Worm (Caenorhabditis elegans) whole organism, L4 larva: ENCODE results near the gene C05E4.15.

Source experiments
- D1046.2 ChIP-seq: fragments of 200-800 bp; sonication (Bioruptor generic); IDR thresholded peaks from 2 replicates; pipeline ENCODE4 v1.3.6; 2022; ENCODE audit warnings: missing genetic modification characterization, missing compliant biosample characterization
- F10B5.3 ChIP-seq: sonication (generic microtip); optimal IDR thresholded peaks from 2 replicates; lab custom pipeline; 2016; ENCODE audit warnings: mild to moderate bottlenecking, missing genetic modification characterization, missing compliant biosample characterization
- F26F4.8 ChIP-seq: fragments of 200-800 bp; sonication (Bioruptor generic); conservative IDR thresholded peaks from 2 replicates; pipeline ENCODE4 v1.3.6; 2022; ENCODE audit warnings: missing genetic modification characterization, missing compliant biosample characterization
- F37D6.2 ChIP-seq: sonication (generic microtip); optimal IDR thresholded peaks from 2 replicates; lab custom pipeline; 2016; ENCODE audit warnings: mild to moderate bottlenecking, missing genetic modification characterization, missing compliant biosample characterization
- F44E2.7 ChIP-seq: fragments of 200-800 bp; sonication (Bioruptor generic); IDR thresholded peaks from 2 replicates; pipeline ENCODE4 v2.1.2; 2022; ENCODE audit warnings: missing genetic modification characterization, missing compliant biosample characterization
- F49E8.2 ChIP-seq: sonication (generic microtip); optimal IDR thresholded peaks from 2 replicates; lab custom pipeline; 2016; ENCODE audit warnings: missing compliant biosample characterization, mild to moderate bottlenecking, missing genetic modification characterization, borderline replicate concordance
- R02D3.7 ChIP-seq: fragments of 150-350 bp; sonication (generic microtip); optimal IDR thresholded peaks from 3 replicates; lab custom pipeline; 2014; ENCODE audit warnings: missing biosample characterization, missing genetic modification characterization
- Y105C5A.15 ChIP-seq: fragments of 200-800 bp; sonication (Bioruptor generic); IDR thresholded peaks from 2 replicates; pipeline ENCODE4 v1.3.6; 2022; ENCODE audit warnings: missing genetic modification characterization, missing compliant biosample characterization
- Y48G9A.11 ChIP-seq: fragments of 200-800 bp; sonication (Bioruptor generic); IDR thresholded peaks from 2 replicates; pipeline ENCODE4 v1.3.6; 2022; ENCODE audit warnings: missing genetic modification reagents, missing genetic modification characterization, missing compliant biosample characterization
- Y5F2A.4 ChIP-seq: fragments of 200-800 bp; sonication (Bioruptor generic); optimal IDR thresholded peaks from 2 replicates; lab custom pipeline; 2018; ENCODE audit warnings: mild to moderate bottlenecking, missing genetic modification characterization, missing compliant biosample characterization
- ama-1 ChIP-seq: fragments of 150-350 bp; optimal IDR thresholded peaks from 2 replicates; lab custom pipeline; 2014; ENCODE audit warnings: inconsistent platforms, mixed read lengths
- arid-1 ChIP-seq: fragments of 200-800 bp; sonication (Bioruptor generic); conservative IDR thresholded peaks from 2 replicates; pipeline ENCODE4 v1.3.6; 2022; ENCODE audit warnings: missing genetic modification reagents, missing genetic modification characterization, missing compliant biosample characterization
- attf-4 ChIP-seq: sonication (generic microtip); optimal IDR thresholded peaks from 3 replicates; lab custom pipeline; 2017; ENCODE audit warnings: missing biosample characterization, missing genetic modification characterization
- ceh-62 ChIP-seq: sonication (generic microtip); optimal IDR thresholded peaks from 2 replicates; lab custom pipeline; 2017; ENCODE audit warnings: missing biosample characterization, missing genetic modification characterization
- ceh-82 ChIP-seq: sonication (generic microtip); optimal IDR thresholded peaks from 2 replicates; lab custom pipeline; 2017; ENCODE audit warnings: missing biosample characterization, missing genetic modification characterization
- ces-1 ChIP-seq: fragments of 150-350 bp; sonication (generic microtip); optimal IDR thresholded peaks from 4 replicates; lab custom pipeline; 2014; ENCODE audit warnings: missing biosample characterization, missing genetic modification reagents, missing genetic modification characterization
- ctbp-1 ChIP-seq: fragments of 200-800 bp; sonication (Bioruptor generic); IDR thresholded peaks from 2 replicates; pipeline ENCODE4 v1.3.6; 2022; ENCODE audit warnings: missing genetic modification reagents, missing genetic modification characterization, missing compliant biosample characterization
- daf-12 ChIP-seq: fragments of 150-350 bp; optimal IDR thresholded peaks from 2 replicates; lab custom pipeline; 2014; ENCODE audit warnings: missing biosample characterization, missing genetic modification reagents, missing genetic modification characterization
- daf-16 ChIP-seq, 3 experiments: sonication (generic microtip); optimal IDR thresholded peaks; 2 replicates each; lab custom pipeline; 2016 to 2017; ENCODE audit warnings: missing genetic modification characterization in 3 of 3, missing genetic modification reagents in 3 of 3, mild to moderate bottlenecking in 2 of 3, missing compliant biosample characterization in 2 of 3, missing biosample characterization in 1 of 3, moderate library complexity in 1 of 3
- daf-19 ChIP-seq: fragments of 200-800 bp; sonication (Bioruptor generic); conservative IDR thresholded peaks from 2 replicates; pipeline ENCODE4 v1.3.6; 2022; ENCODE audit warnings: missing genetic modification characterization, missing compliant biosample characterization
- dmd-6 ChIP-seq: fragments of 200-800 bp; sonication (Bioruptor generic); IDR thresholded peaks from 2 replicates; pipeline ENCODE4 v1.3.6; 2022; ENCODE audit warnings: missing genetic modification reagents, missing genetic modification characterization, missing compliant biosample characterization
- dmd-8 ChIP-seq: fragments of 200-800 bp; sonication (Bioruptor generic); IDR thresholded peaks from 2 replicates; pipeline ENCODE4 v1.3.6; 2022; ENCODE audit warnings: missing genetic modification characterization, missing compliant biosample characterization
- dmd-9 ChIP-seq: fragments of 200-800 bp; sonication (Bioruptor generic); IDR thresholded peaks from 2 replicates; pipeline ENCODE4 v1.3.6; 2022; ENCODE audit warnings: missing genetic modification reagents, missing genetic modification characterization, missing compliant biosample characterization
- duxl-1 ChIP-seq: sonication (generic microtip); optimal IDR thresholded peaks from 2 replicates; lab custom pipeline; 2016; ENCODE audit warnings: mild to moderate bottlenecking, missing genetic modification characterization, moderate library complexity, missing compliant biosample characterization; ENCODE audit not compliant: poor library complexity
- dve-1 ChIP-seq: sonication (generic microtip); optimal IDR thresholded peaks from 2 replicates; lab custom pipeline; 2017; ENCODE audit warnings: antibody characterized with exemption, mild to moderate bottlenecking, missing genetic modification characterization, missing compliant biosample characterization; ENCODE audit not compliant: insufficient read depth
- fos-1 ChIP-seq: fragments of 150-350 bp; optimal IDR thresholded peaks from 2 replicates; lab custom pipeline; 2014; ENCODE audit warnings: missing biosample characterization, missing genetic modification characterization
- hlh-11 ChIP-seq: fragments of 200-800 bp; sonication (Bioruptor generic); optimal IDR thresholded peaks from 2 replicates; lab custom pipeline; 2018; ENCODE audit warnings: mild to moderate bottlenecking, missing genetic modification characterization, missing compliant biosample characterization
- hlh-30 ChIP-seq: sonication (generic microtip); optimal IDR thresholded peaks from 2 replicates; lab custom pipeline; 2017; ENCODE audit warnings: antibody characterized with exemption, mild to moderate bottlenecking, missing genetic modification characterization, missing compliant biosample characterization; ENCODE audit not compliant: insufficient read depth
- hmg-1.1 ChIP-seq: fragments of 200-800 bp; sonication (Bioruptor generic); IDR thresholded peaks from 2 replicates; pipeline ENCODE4 v1.3.6; 2022; ENCODE audit warnings: missing genetic modification reagents, missing genetic modification characterization, missing compliant biosample characterization
- lim-7 ChIP-seq: fragments of 200-800 bp; sonication (Bioruptor generic); IDR thresholded peaks from 2 replicates; pipeline ENCODE4 v1.3.6; 2022; ENCODE audit warnings: missing genetic modification characterization, missing compliant biosample characterization
- lin-15B ChIP-seq: fragments of 150-350 bp; sonication (generic microtip); optimal IDR thresholded peaks from 3 replicates; lab custom pipeline; 2014; ENCODE audit warnings: missing biosample characterization, missing genetic modification characterization
- lin-39 ChIP-seq: fragments of 150-350 bp; optimal IDR thresholded peaks from 2 replicates; lab custom pipeline; 2014; ENCODE audit warnings: missing biosample characterization, missing genetic modification reagents, missing genetic modification characterization
- lir-3 ChIP-seq: sonication (generic microtip); optimal IDR thresholded peaks from 2 replicates; lab custom pipeline; 2016; ENCODE audit warnings: mild to moderate bottlenecking, missing genetic modification characterization, missing compliant biosample characterization
- madf-5 ChIP-seq, 2 experiments: fragments of 200-800 bp; sonication (Bioruptor generic); IDR thresholded peaks; 2 replicates each; pipeline ENCODE4 v1.3.6; 2022; ENCODE audit warnings: missing compliant biosample characterization in 2 of 2, missing genetic modification characterization in 2 of 2
- mdl-1 ChIP-seq, 2 experiments: fragments of 150-350 bp in 1 of 2; sonication (generic microtip) in 1 of 2; optimal IDR thresholded peaks; 2 replicates each; lab custom pipeline; 2014 to 2017; ENCODE audit warnings: missing biosample characterization in 2 of 2, missing genetic modification characterization in 2 of 2
- mxl-2 ChIP-seq: fragments of 200-800 bp; sonication (Bioruptor generic); conservative IDR thresholded peaks from 2 replicates; pipeline ENCODE4 v1.3.6; 2022; ENCODE audit warnings: missing genetic modification reagents, missing genetic modification characterization, missing compliant biosample characterization
- nhr-11 ChIP-seq: fragments of 150-350 bp; optimal IDR thresholded peaks from 2 replicates; lab custom pipeline; 2014; ENCODE audit warnings: missing biosample characterization, missing genetic modification characterization
- nhr-25 ChIP-seq: sonication (generic microtip); optimal IDR thresholded peaks from 2 replicates; lab custom pipeline; 2017; ENCODE audit warnings: missing genetic modification characterization, mild to moderate bottlenecking, missing compliant biosample characterization, antibody characterized with exemption, moderate library complexity, borderline replicate concordance; ENCODE audit not compliant: insufficient read depth
- nhr-42 ChIP-seq: fragments of 200-800 bp; sonication (Bioruptor generic); IDR thresholded peaks from 2 replicates; pipeline ENCODE4 v1.3.6; 2022; ENCODE audit warnings: missing genetic modification characterization, missing compliant biosample characterization
- sdz-12 ChIP-seq: fragments of 200-800 bp; sonication (Bioruptor generic); optimal IDR thresholded peaks from 2 replicates; lab custom pipeline; 2018; ENCODE audit warnings: mild to moderate bottlenecking, missing genetic modification characterization, missing compliant biosample characterization
- set-16 ChIP-seq: fragments of 200-800 bp; sonication (Bioruptor generic); IDR thresholded peaks from 2 replicates; pipeline ENCODE4 v1.3.6; 2022; ENCODE audit warnings: missing genetic modification reagents, missing genetic modification characterization, missing compliant biosample characterization
- snpc-4 ChIP-seq: fragments of 150-350 bp; optimal IDR thresholded peaks from 2 replicates; lab custom pipeline; 2014; ENCODE audit warnings: missing biosample characterization, missing genetic modification characterization
- tag-97 ChIP-seq: fragments of 200-800 bp; sonication (Bioruptor generic); IDR thresholded peaks from 2 replicates; pipeline ENCODE4 v1.3.6; 2022; ENCODE audit warnings: missing genetic modification characterization, missing compliant biosample characterization
- unc-130 ChIP-seq: sonication (generic microtip); optimal IDR thresholded peaks from 2 replicates; lab custom pipeline; 2016; ENCODE audit warnings: missing genetic modification reagents, missing genetic modification characterization, missing compliant biosample characterization
- unc-39 ChIP-seq: sonication (generic microtip); optimal IDR thresholded peaks from 2 replicates; lab custom pipeline; 2017; ENCODE audit warnings: missing biosample characterization, missing genetic modification characterization
- unc-62 ChIP-seq, 3 experiments: fragments of 150-350 bp in 1 of 3; sonication (generic microtip); optimal IDR thresholded peaks in 2 of 3; peaks in 1 of 3; 1 replicate in 1 of 3; 2 replicates in 2 of 3; lab custom pipeline; 2014 to 2017; ENCODE audit warnings: missing biosample characterization in 3 of 3, missing genetic modification characterization in 3 of 3, missing genetic modification reagents in 3 of 3, missing genotype in 1 of 3
- zip-11 ChIP-seq: fragments of 200-800 bp; sonication (Bioruptor generic); IDR thresholded peaks from 2 replicates; pipeline ENCODE4 v1.3.6; 2022; ENCODE audit warnings: missing genetic modification characterization, missing compliant biosample characterization
- ztf-7 ChIP-seq: fragments of 150-350 bp; optimal IDR thresholded peaks from 2 replicates; lab custom pipeline; 2014; ENCODE audit warnings: missing biosample characterization, missing genetic modification characterization

C05E4.15 gene

DNA sequence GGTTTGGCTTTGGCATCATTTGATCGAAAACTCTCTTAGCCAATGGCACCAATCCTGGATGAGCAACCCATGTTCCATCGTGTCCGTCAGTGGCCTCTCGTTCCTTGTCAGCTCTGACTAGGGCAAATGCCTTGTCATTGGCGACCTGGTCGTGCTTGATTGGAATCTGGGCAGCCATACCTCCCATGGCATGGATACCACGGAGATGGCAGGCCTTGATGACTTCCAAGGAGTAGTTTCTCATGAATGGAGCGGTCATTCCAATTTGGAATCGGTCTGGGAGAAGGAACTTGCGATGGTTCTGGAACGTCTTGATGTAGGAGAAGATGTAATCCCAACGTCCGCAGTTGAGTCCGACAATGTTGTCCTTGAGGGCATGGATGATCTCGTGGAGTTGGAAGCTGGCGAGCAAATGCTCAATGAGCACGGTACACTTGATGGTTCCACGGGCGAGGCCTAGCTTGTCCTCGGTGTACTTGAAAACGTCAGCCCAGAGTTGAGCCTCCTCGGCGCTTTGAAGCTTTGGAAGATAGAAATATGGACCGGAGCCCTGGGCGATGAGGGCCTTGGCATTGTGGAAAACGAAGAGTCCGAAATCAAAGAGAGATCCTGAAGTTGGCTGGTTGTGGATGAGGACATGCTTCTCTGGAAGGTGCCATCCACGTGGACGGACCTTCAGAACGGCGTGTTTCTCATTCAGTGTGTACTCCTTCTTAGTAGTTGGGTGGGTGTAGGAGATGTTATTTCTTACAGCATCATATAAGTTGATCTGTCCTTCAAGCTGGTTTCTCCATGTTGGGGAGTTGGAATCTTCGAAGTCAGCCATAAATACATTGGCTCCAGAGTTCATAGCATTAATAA lies 36.0 kb downstream of the C05E4.15 start (continued):
- peak; percentile 54 for TF ChIP-seq duxl-1
- no peak for TF ChIP-seq ces-1 (GFP tag; lab: Kevin White, UChicago)
- 0 out of 2 replicates have a peak, but pooled peaks have one; percentile 12 for TF ChIP-seq arid-1 (GFP tag; lab: Robert Waterston, UW)
- no peak for TF ChIP-seq daf-12 (tag; lab: Kevin White, UChicago)
- TF ChIP-seq dmd-6 (GFP tag; lab: Robert Waterston, UW): no peak
- TF ChIP-seq attf-4 (tag; lab: Kevin White, UChicago): no peak
- no peak for TF ChIP-seq ztf-7
- TF ChIP-seq daf-19 (GFP tag; lab: Robert Waterston, UW): no peak
- TF ChIP-seq Y48G9A.11 (GFP tag; lab: Robert Waterston, UW): no peak
- TF ChIP-seq dmd-8: peak; percentile 65; the same call in 1 of the 2 replicates
- TF ChIP-seq ama-1: peak; percentile 96
- TF ChIP-seq nhr-11: no peak
- TF ChIP-seq D1046.2 (GFP tag; lab: Robert Waterston, UW): no peak
- no peak for TF ChIP-seq snpc-4 (tag; lab: Kevin White, UChicago)
- no peak; the same call in 1 of the 2 replicates for TF ChIP-seq mxl-2 (GFP tag; lab: Robert Waterston, UW)
- TF ChIP-seq F37D6.2 (tag; lab: Kevin White, UChicago): no peak
- TF ChIP-seq hlh-11 (tag; lab: Kevin White, UChicago): no peak
- TF ChIP-seq daf-16 (GFP tag; optimal IDR thresholded peaks at IDR 0.05; lab: Kevin White, UChicago): peak in 1 of 2 experiments; percentile 8
- peak; percentile 4 for TF ChIP-seq daf-16 (tag; optimal IDR thresholded peaks at IDR 0.05; lab: Kevin White, UChicago)
- TF ChIP-seq nhr-42 (GFP tag; lab: Robert Waterston, UW): no peak
- TF ChIP-seq set-16 (GFP tag; lab: Robert Waterston, UW): no peak
- TF ChIP-seq ceh-62 (tag; lab: Kevin White, UChicago): no peak
- TF ChIP-seq F10B5.3 (tag; lab: Kevin White, UChicago): no peak
- TF ChIP-seq zip-11 (GFP tag; lab: Robert Waterston, UW): no peak
- no peak for TF ChIP-seq sdz-12
- TF ChIP-seq dve-1 (tag; lab: Kevin White, UChicago): peak; percentile 12
- no peak for TF ChIP-seq unc-130 (GFP tag; lab: Kevin White, UChicago)
- TF ChIP-seq F49E8.2 (tag; lab: Kevin White, UChicago): no peak
- TF ChIP-seq ctbp-1: no peak
- TF ChIP-seq lir-3 (tag; lab: Kevin White, UChicago): no peak
- TF ChIP-seq lin-39 (tag; lab: Kevin White, UChicago): no peak
- no peak for TF ChIP-seq madf-5 (GFP tag; IDR thresholded peaks at IDR 0.05; lab: Robert Waterston, UW)
- no peak for TF ChIP-seq nhr-25 (tag; lab: Kevin White, UChicago)
- TF ChIP-seq ceh-82: no peak
- no peak for TF ChIP-seq Y5F2A.4 (GFP tag; lab: Kevin White, UChicago)
- no peak for TF ChIP-seq dmd-9 (GFP tag; lab: Robert Waterston, UW)
- TF ChIP-seq hmg-1.1 (GFP tag; lab: Robert Waterston, UW): no peak
- no peak for TF ChIP-seq Y105C5A.15
- peak in 1 of 2 experiments; percentile 90 for TF ChIP-seq unc-62 (GFP tag; optimal IDR thresholded peaks at IDR 0.05 in 1 of 2; lab: Kevin White, UChicago)
- no peak for TF ChIP-seq unc-62 (tag; optimal IDR thresholded peaks at IDR 0.05; lab: Kevin White, UChicago)
- no peak for TF ChIP-seq R02D3.7 (tag; lab: Kevin White, UChicago)
- TF ChIP-seq F26F4.8 (GFP tag; lab: Robert Waterston, UW): no peak
- no peak for TF ChIP-seq tag-97 (GFP tag; lab: Robert Waterston, UW)
- peak; percentile 3 for TF ChIP-seq hlh-30 (tag; lab: Kevin White, UChicago)
- TF ChIP-seq F44E2.7 (GFP tag; lab: Robert Waterston, UW): 0 out of 2 replicates have a peak, but pooled peaks have one; percentile 2
- no peak for TF ChIP-seq unc-39 (tag; lab: Kevin White, UChicago)
- no peak for TF ChIP-seq lim-7
- TF ChIP-seq lin-15B: no peak
- TF ChIP-seq fos-1: no peak
- peak in 1 of 2 experiments; percentile 4 for TF ChIP-seq mdl-1 (tag; optimal IDR thresholded peaks at IDR 0.05; lab: Kevin White, UChicago)
